Worm (Caenorhabditis elegans) whole organism, L4/young adult: ENCODE data around the gene C04F6.7.

Experiments
- W03F9.2 ChIP-seq: fragments of 150-350 bp; optimal IDR thresholded peaks from 2 replicates; lab custom pipeline; 2014; ENCODE audit warnings: missing biosample characterization, missing genetic modification characterization
- dao-5 ChIP-seq: sonication (generic microtip); optimal IDR thresholded peaks from 2 replicates; lab custom pipeline; 2016; ENCODE audit warnings: missing genotype, missing genetic modification characterization, moderate library complexity, missing compliant biosample characterization
- him-1 ChIP-seq: sonication (generic microtip); optimal IDR thresholded peaks from 2 replicates; lab custom pipeline; 2016; ENCODE audit warnings: missing genotype, missing genetic modification reagents, missing genetic modification characterization, missing compliant biosample characterization

DNA sequence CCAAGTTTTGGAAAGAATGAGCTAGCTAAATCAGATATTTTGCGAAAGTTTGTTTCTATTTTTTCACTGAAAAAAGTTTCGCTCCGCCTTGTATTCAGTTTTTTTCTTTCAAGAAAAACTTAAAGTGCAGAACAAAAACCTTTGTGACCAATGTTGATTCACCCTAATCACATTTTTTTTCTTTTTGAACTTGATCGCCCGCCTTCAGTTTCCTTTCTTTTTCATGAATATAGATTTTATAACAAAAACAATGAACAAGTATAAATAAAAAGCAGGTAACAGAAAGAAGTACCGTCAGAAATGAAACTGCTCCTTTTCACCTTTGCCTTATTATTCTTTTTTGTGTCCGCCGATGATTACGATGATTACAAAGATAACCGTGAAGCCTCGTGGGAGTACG lies 24.5 kb upstream of the C04F6.7 start, which contains the start of gene ZK813.2:
- TF ChIP-seq W03F9.2 = no peak
- TF ChIP-seq him-1 = no peak
- TF ChIP-seq dao-5 (tag; lab: Kevin White, UChicago) = no peak
